Worm (Caenorhabditis elegans) whole organism, midembryonic: ENCODE results near the gene F55C12.19.

Experiments
- T22C8.4 ChIP-seq: fragments of 200-800 bp; sonication (Bioruptor generic); IDR thresholded peaks from 2 replicates; pipeline ENCODE4 v1.3.6; 2022; ENCODE audit warnings: missing genetic modification characterization, missing compliant biosample characterization
- flt-1 ChIP-seq: fragments of 200-800 bp; sonication (Bioruptor generic); IDR thresholded peaks from 2 replicates; pipeline ENCODE4 v1.3.6; 2022; ENCODE audit warnings: missing genetic modification characterization, missing compliant biosample characterization
- klf-2 ChIP-seq: fragments of 200-800 bp; sonication (Bioruptor generic); conservative IDR thresholded peaks from 2 replicates; pipeline ENCODE4 v1.3.6; 2022; ENCODE audit warnings: missing genetic modification reagents, missing genetic modification characterization, missing compliant biosample characterization
- med-1 ChIP-seq: sonication (generic microtip); optimal IDR thresholded peaks from 2 replicates; lab custom pipeline; 2017; ENCODE audit warnings: missing genetic modification characterization, mild to moderate bottlenecking, missing compliant biosample characterization, antibody characterized with exemption, missing genetic modification reagents; ENCODE audit not compliant: insufficient read depth
- ref-1 ChIP-seq: fragments of 200-800 bp; sonication (Bioruptor generic); conservative IDR thresholded peaks from 2 replicates; pipeline ENCODE4 v1.3.6; 2022; ENCODE audit warnings: missing genetic modification reagents, missing genetic modification characterization, missing compliant biosample characterization
- ztf-23 ChIP-seq: fragments of 200-800 bp; sonication (Bioruptor generic); IDR thresholded peaks from 2 replicates; pipeline ENCODE4 v1.3.6; 2022; ENCODE audit warnings: missing genetic modification reagents, missing genetic modification characterization, missing compliant biosample characterization

ce11 chrII:5895870-5896269, 29.9 kb downstream of the F55C12.19 start, which contains the start of gene F59G1.4:
- no peak for TF ChIP-seq flt-1 (GFP tag; lab: Robert Waterston, UW)
- no peak for TF ChIP-seq ref-1
- no peak for TF ChIP-seq med-1 (GFP tag; lab: Kevin White, UChicago)
- no peak for TF ChIP-seq klf-2 (GFP tag; lab: Robert Waterston, UW)
- no peak for TF ChIP-seq T22C8.4
- no peak for TF ChIP-seq ztf-23 (GFP tag; lab: Robert Waterston, UW)
